Fruit fly (Drosophila melanogaster) whole organism, wandering third instar larva: ENCODE measurements around the gene CG32271.
A peak's percentile ranks its signal among the peaks of the same experiment; 100 is the strongest.

Experiments
- Abd-B ChIP-seq: fragments of >200 bp; optimal IDR thresholded peaks from 2 replicates; lab custom pipeline; 2017; ENCODE audit warnings: missing biosample characterization, missing genetic modification characterization
- CG9705 ChIP-seq: fragments of 200-800 bp; sonication (Bioruptor generic); optimal IDR thresholded peaks from 2 replicates; lab custom pipeline; 2018; ENCODE audit warnings: missing biosample characterization, mild to moderate bottlenecking, missing genetic modification characterization
- Hr78 ChIP-seq: fragments of >200 bp; optimal IDR thresholded peaks from 2 replicates; lab custom pipeline; 2017; ENCODE audit warnings: missing biosample characterization, missing genetic modification characterization
- Mio ChIP-seq: sonication (Bioruptor generic); optimal IDR thresholded peaks from 2 replicates; lab custom pipeline; 2016; ENCODE audit warnings: missing biosample characterization, missing genetic modification characterization
- Myc ChIP-seq: fragments of >200 bp; optimal IDR thresholded peaks from 2 replicates; lab custom pipeline; 2017
- dl ChIP-seq, 2 experiments: fragments of 175-275, 200-275 bp in 1 of 2; fragments of 200-275 bp in 1 of 2; sonication (Bioruptor generic); optimal IDR thresholded peaks; lab custom pipeline; 2018; ENCODE audit warnings: mild to moderate bottlenecking in 2 of 2, missing biosample characterization in 2 of 2, missing genetic modification characterization in 2 of 2, moderate library complexity in 2 of 2; ENCODE audit not compliant: partially characterized antibody in 2 of 2, insufficient read depth in 1 of 2
- ey ChIP-seq: fragments of 200-800 bp; sonication (Bioruptor generic); optimal IDR thresholded peaks from 2 replicates; lab custom pipeline; 2016; ENCODE audit warnings: missing biosample characterization, missing genetic modification characterization
- h ChIP-seq: fragments of 200-800 bp; sonication (Bioruptor generic); optimal IDR thresholded peaks from 3 replicates; lab custom pipeline; 2016; ENCODE audit warnings: missing biosample characterization, mild to moderate bottlenecking, missing genetic modification characterization
- jim ChIP-seq: fragments of 175-275, 200-325 bp; sonication (Bioruptor generic); optimal IDR thresholded peaks from 2 replicates; lab custom pipeline; 2016; ENCODE audit warnings: missing biosample characterization, mild to moderate bottlenecking, missing genetic modification characterization
- usp ChIP-seq: fragments of >200 bp; optimal IDR thresholded peaks from 2 replicates; lab custom pipeline; 2017; ENCODE audit warnings: missing biosample characterization, missing genetic modification characterization

DNA sequence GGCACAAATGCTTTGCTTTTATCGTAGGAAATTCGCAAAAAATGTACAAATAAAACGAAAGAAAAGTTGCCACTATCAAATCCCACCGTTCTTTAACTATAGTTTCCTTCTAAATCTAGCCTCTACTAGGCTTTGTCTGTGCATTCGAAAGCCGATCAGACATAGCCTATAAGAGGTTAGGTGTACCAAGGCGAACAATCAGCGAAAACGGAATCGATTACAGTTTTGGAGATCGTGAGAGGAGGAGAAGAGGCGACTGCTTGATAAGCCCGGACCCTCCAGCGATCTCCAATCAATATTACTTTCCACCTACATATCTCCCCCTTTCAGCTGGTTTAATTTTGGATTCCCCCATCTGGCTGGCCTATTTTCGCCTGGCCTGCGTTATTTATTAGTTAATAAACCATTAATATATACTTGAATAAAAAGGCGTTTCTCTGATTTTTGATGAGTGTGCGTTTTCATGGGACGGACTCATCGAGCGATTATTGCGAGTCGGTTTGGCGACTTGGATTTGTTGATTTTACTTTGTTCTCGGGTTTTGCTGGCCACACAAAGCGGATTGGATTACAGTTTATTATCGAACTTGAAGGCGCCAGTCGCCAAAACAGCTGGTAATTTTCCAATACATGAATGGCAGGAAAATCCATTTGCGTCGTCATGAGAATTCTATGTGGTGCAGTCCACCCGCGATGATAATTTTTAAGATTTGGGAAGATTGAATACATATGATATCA, 48.1 kb upstream of the CG32271 start:
- TF ChIP-seq Mio (GFP tag; lab: Kevin White, UChicago) (no peak), jim (GFP tag; lab: Kevin White, UChicago) (peak; percentile 36), CG9705 (GFP tag; lab: Kevin White, UChicago) (no peak), Hr78 (GFP tag; lab: Kevin White, UChicago) (no peak), h (GFP tag; lab: Kevin White, UChicago) (peak; percentile 5), Myc (lab: Kevin White, UChicago) (no peak), dl (GFP tag; optimal IDR thresholded peaks at IDR 0.05; lab: Kevin White, UChicago; ENCODE audit: insufficient read depth in 1 of 2, partially characterized antibody in 2 of 2) (no peak), Abd-B (GFP tag; lab: Kevin White, UChicago) (no peak), usp (GFP tag; lab: Kevin White, UChicago) (no peak), ey (GFP tag; lab: Kevin White, UChicago) (peak; percentile 4)
